Worm (Caenorhabditis elegans): Measurements from ENCODE around the gene H12C20.7.
A peak's percentile ranks its signal among the peaks of the same experiment; 100 is the strongest.

The H12C20.7 gene

ce11 chrV:11585122-11585521, 12.3 kb upstream of the H12C20.7 start (continued):
- TF ChIP-seq snpc-1.1 (tag; optimal IDR thresholded peaks at IDR 0.05; ENCODE audit: insufficient read depth): peak; percentile 94
- TF ChIP-seq C06A6.2 (GFP tag; conservative IDR thresholded peaks at IDR 0.05): no peak
- no peak for TF ChIP-seq K12H6.12 (tag; optimal IDR thresholded peaks at IDR 0.05)
- no peak for TF ChIP-seq efl-1 (GFP tag; optimal IDR thresholded peaks at IDR 0.05)
- TF ChIP-seq ztf-22 (GFP tag; optimal IDR thresholded peaks at IDR 0.05): no peak
- TF ChIP-seq Y56A3A.18 (GFP tag; IDR thresholded peaks at IDR 0.05): no peak
- peak; percentile 84 for TF ChIP-seq snpc-3.4 (tag; optimal IDR thresholded peaks at IDR 0.05)
- no peak for TF ChIP-seq let-607 (tag; optimal IDR thresholded peaks at IDR 0.05)
- no peak for TF ChIP-seq unc-130 (GFP tag; optimal IDR thresholded peaks at IDR 0.05)
- TF ChIP-seq tbx-9 (tag; optimal IDR thresholded peaks at IDR 0.05; ENCODE audit: borderline replicate concordance): no peak
- no peak for TF ChIP-seq nhr-90 (tag; optimal IDR thresholded peaks at IDR 0.05)
- TF ChIP-seq lsl-1 (GFP tag; optimal IDR thresholded peaks at IDR 0.05): peak; percentile 55
- peak; percentile 81 for TF ChIP-seq hmg-1.2 (GFP tag; IDR thresholded peaks at IDR 0.05)
- no peak for TF ChIP-seq ceh-40 (GFP tag; IDR thresholded peaks at IDR 0.05)
- no peak for TF ChIP-seq sptf-2 (GFP tag; optimal IDR thresholded peaks at IDR 0.05)
- TF ChIP-seq die-1 (tag; optimal IDR thresholded peaks at IDR 0.05): no peak
- peak; percentile 71 for TF ChIP-seq tbp1 (GFP tag; optimal IDR thresholded peaks at IDR 0.05)
- no peak for TF ChIP-seq athp-1 (tag; optimal IDR thresholded peaks at IDR 0.05)
- TF ChIP-seq mxl-1 (tag; optimal IDR thresholded peaks at IDR 0.05): no peak
- no peak for TF ChIP-seq Y53G8AR.9 (GFP tag; conservative IDR thresholded peaks at IDR 0.05)
- peak; percentile 43; the same call in 1 of the 2 replicates for TF ChIP-seq hmg-20 (GFP tag; IDR thresholded peaks at IDR 0.05)
- peak; percentile 99 for TF ChIP-seq lin-26 (GFP tag; IDR thresholded peaks at IDR 0.05)
- TF ChIP-seq nfya-2 (GFP tag; IDR thresholded peaks at IDR 0.05): no peak
- TF ChIP-seq snpc-1.3 (tag; optimal IDR thresholded peaks at IDR 0.05; ENCODE audit: insufficient read depth): peak; percentile 43

- no peak for TF ChIP-seq bed-1 (GFP tag; IDR thresholded peaks at IDR 0.05)
- no peak for TF ChIP-seq xnd-1 (tag; optimal IDR thresholded peaks at IDR 0.05)
- no peak for TF ChIP-seq bed-2 (GFP tag; IDR thresholded peaks at IDR 0.05)
- TF ChIP-seq hsf-1 (GFP tag; IDR thresholded peaks at IDR 0.05): no peak
- no peak for TF ChIP-seq unc-130 (GFP tag; optimal IDR thresholded peaks at IDR 0.05)
- TF ChIP-seq mxl-1 (tag; optimal IDR thresholded peaks at IDR 0.05): no peak
- TF ChIP-seq ceh-91 (GFP tag; IDR thresholded peaks at IDR 0.05): no peak
- TF ChIP-seq ztf-22 (GFP tag; optimal IDR thresholded peaks at IDR 0.05): no peak
- no peak for TF ChIP-seq Y79H2A.3 (GFP tag; conservative IDR thresholded peaks at IDR 0.05)
- no peak for TF ChIP-seq lin-54 (GFP tag; optimal IDR thresholded peaks at IDR 0.05)
- no peak for TF ChIP-seq T26A5.8 (tag; optimal IDR thresholded peaks at IDR 0.05)
These were observed 10.4 kb upstream of the H12C20.7 start, which contains the start of gene srx-88 for ce11 chrV:11583212-11583611. srx-88 (plus strand) TSS chrV:11583512.

DNA sequence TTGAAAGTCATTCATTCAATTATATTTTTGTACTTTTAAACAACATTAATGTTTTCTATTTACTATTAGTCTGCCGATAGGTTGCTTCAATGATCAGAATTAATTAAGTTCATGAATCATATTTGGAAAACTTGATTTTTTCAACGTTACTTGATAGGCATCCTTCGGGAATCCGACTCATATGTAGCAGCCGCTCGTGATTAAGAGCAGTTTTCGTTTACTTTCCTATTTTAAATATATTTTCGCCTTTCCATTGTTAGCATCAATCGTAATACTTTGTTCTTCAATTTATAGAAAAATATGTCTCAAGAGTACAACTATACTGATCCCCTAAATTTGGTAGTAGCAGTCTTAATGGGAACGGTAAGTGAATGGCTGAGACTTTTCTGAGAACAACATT, 8.0 kb upstream of the H12C20.7 start, which contains the start of gene srx-90:
Gene srx-90, plus strand, starts transcription at position 301 of the 400 bp plus-strand sequence.
- TF ChIP-seq F10E7.11 (tag; optimal IDR thresholded peaks at IDR 0.05): no peak
- no peak for TF ChIP-seq ceh-58 (GFP tag; IDR thresholded peaks at IDR 0.05)
- TF ChIP-seq Y95B8A.8 (GFP tag; IDR thresholded peaks at IDR 0.05): no peak
- TF ChIP-seq attf-5 (GFP tag; optimal IDR thresholded peaks at IDR 0.05): no peak
- TF ChIP-seq athp-1 (tag; optimal IDR thresholded peaks at IDR 0.05): no peak
- no peak for TF ChIP-seq dpl-1 (GFP tag; optimal IDR thresholded peaks at IDR 0.05)
- no peak for TF ChIP-seq zim-3 (tag; optimal IDR thresholded peaks at IDR 0.05)
- TF ChIP-seq Y56A3A.18 (GFP tag; IDR thresholded peaks at IDR 0.05): no peak
- no peak for TF ChIP-seq C17E4.6 (GFP tag; IDR thresholded peaks at IDR 0.05)
